Fruit fly (Drosophila melanogaster): ENCODE results near the gene Ibf1.

The Ibf1 gene

DNA sequence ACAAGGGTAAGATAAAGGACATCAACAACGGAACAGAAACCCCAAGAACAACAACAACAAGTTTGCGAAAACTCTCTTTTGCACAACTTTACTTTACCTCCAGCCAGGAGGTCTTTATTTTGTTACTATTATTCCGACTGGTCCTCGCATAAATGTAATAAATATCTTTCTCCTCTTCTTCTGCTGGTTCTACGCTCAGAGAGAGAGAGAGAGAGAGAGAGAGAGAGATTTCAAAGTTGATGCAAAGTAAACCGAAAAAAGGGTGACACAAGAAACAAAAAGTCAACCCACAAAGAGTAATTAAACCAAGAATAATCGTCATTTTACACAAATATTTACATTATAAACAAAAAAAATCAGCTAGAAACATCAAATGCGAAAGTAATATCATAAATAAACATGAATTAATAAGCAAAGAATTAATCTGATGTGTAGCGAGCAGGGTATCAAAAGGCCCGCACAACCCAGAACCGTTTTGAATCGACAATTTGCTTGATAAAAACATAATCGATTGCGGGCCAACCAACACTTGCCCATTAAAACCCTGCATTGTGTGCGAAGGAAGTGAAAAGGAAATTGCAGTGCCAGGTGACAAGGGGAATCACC, 28.7 kb upstream of the Ibf1 start (continued):
- TF ChIP-seq CG4424 (GFP tag; optimal IDR thresholded peaks at IDR 0.05) = peak; percentile 2
- TF ChIP-seq CG12155 (GFP tag; optimal IDR thresholded peaks at IDR 0.05) = peak; percentile 2
- TF ChIP-seq Mad (GFP tag; optimal IDR thresholded peaks at IDR 0.05) = no peak
- TF ChIP-seq fd102C (GFP tag; optimal IDR thresholded peaks at IDR 0.05) = no peak
- no peak for TF ChIP-seq CG16815 (GFP tag; optimal IDR thresholded peaks at IDR 0.05)
- no peak for TF ChIP-seq Neu2 (GFP tag; optimal IDR thresholded peaks at IDR 0.05; ENCODE audit: borderline replicate concordance)
- TF ChIP-seq CG6689 (GFP tag; IDR thresholded peaks at IDR 0.05) = 0 out of 2 replicates have a peak, but pooled peaks have one; percentile 36
- TF ChIP-seq crp (GFP tag; optimal IDR thresholded peaks at IDR 0.05) = no peak
- TF ChIP-seq Hr51 (GFP tag; optimal IDR thresholded peaks at IDR 0.05) = peak in 1 of 2 experiments; percentile 18
- TF ChIP-seq Asciz (GFP tag; optimal IDR thresholded peaks at IDR 0.05) = peak; percentile 22
- TF ChIP-seq sob (GFP tag; IDR thresholded peaks at IDR 0.05) = no peak
- no peak for TF ChIP-seq ind (GFP tag; optimal IDR thresholded peaks at IDR 0.05)
- peak; percentile 27 for TF ChIP-seq Oli (tag; optimal IDR thresholded peaks at IDR 0.05)
- TF ChIP-seq gcm (GFP tag; optimal IDR thresholded peaks at IDR 0.05) = peak; percentile 55
- TF ChIP-seq Drgx (GFP tag; IDR thresholded peaks at IDR 0.05) = peak; percentile 37
- TF ChIP-seq CG1603 (tag; optimal IDR thresholded peaks at IDR 0.05) = no peak
- peak; percentile 24 for TF ChIP-seq Hsf (GFP tag; optimal IDR thresholded peaks at IDR 0.05)
- no peak for TF ChIP-seq CG6175 (GFP tag; IDR thresholded peaks at IDR 0.05)
- TF ChIP-seq ci (GFP tag; IDR thresholded peaks at IDR 0.05) = no peak
- no peak for TF ChIP-seq CG10959 (GFP tag; IDR thresholded peaks at IDR 0.05)
- TF ChIP-seq Eip74EF (GFP tag; optimal IDR thresholded peaks at IDR 0.05) = no peak
- TF ChIP-seq CG17829 (tag; optimal IDR thresholded peaks at IDR 0.05) = no peak
- TF ChIP-seq CG16863 (GFP tag; optimal IDR thresholded peaks at IDR 0.05) = peak; percentile 16
- peak; percentile 65 for TF ChIP-seq row (GFP tag; IDR thresholded peaks at IDR 0.05)
- peak; percentile 22 for TF ChIP-seq phol (tag; optimal IDR thresholded peaks at IDR 0.05)
- TF ChIP-seq cad (GFP tag; optimal IDR thresholded peaks at IDR 0.05) = no peak
- TF ChIP-seq CG10274 (GFP tag; optimal IDR thresholded peaks at IDR 0.05) = peak; percentile 64
- peak; percentile 35 for TF ChIP-seq CG2678 (tag; optimal IDR thresholded peaks at IDR 0.05)
- TF ChIP-seq ewg (GFP tag; optimal IDR thresholded peaks at IDR 0.05) = peak; percentile 9
- TF ChIP-seq CG10979 (tag; optimal IDR thresholded peaks at IDR 0.05) = peak; percentile 25
- TF ChIP-seq CG15514 (GFP tag; optimal IDR thresholded peaks at IDR 0.05) = peak; percentile 2
- TF ChIP-seq Ada2b (GFP tag; IDR thresholded peaks at IDR 0.05) = 0 out of 2 replicates have a peak, but pooled peaks have one; percentile 22
- no peak for TF ChIP-seq CG4854 (GFP tag; optimal IDR thresholded peaks at IDR 0.05)
- no peak for TF ChIP-seq CG30020 (tag; optimal IDR thresholded peaks at IDR 0.05)
- TF ChIP-seq chif (GFP tag; optimal IDR thresholded peaks at IDR 0.05) = peak; percentile 24 to 27
- no peak for TF ChIP-seq sna (GFP tag; IDR thresholded peaks at IDR 0.05; ENCODE audit: partially characterized antibody)
- TF ChIP-seq CG31365 (tag; optimal IDR thresholded peaks at IDR 0.05) = no peak
- TF ChIP-seq Nf-YB (GFP tag; optimal IDR thresholded peaks at IDR 0.05) = peak; percentile 2
- TF ChIP-seq Vsx1 (GFP tag; optimal IDR thresholded peaks at IDR 0.05) = peak; percentile 19
- no peak for TF ChIP-seq gcm2 (GFP tag; optimal IDR thresholded peaks at IDR 0.05)
- 0 out of 3 replicates have a peak, but pooled peaks have one; percentile 10 for TF ChIP-seq CG17361 (GFP tag; IDR thresholded peaks at IDR 0.05)
- TF ChIP-seq Optix (GFP tag; IDR thresholded peaks at IDR 0.05) = no peak
- TF ChIP-seq kah (GFP tag; optimal IDR thresholded peaks at IDR 0.05) = no peak
- TF ChIP-seq jumu (GFP tag; optimal IDR thresholded peaks at IDR 0.05) = no peak
- TF ChIP-seq CG1647 (GFP tag; optimal IDR thresholded peaks at IDR 0.05) = no peak
- TF ChIP-seq HHEX (GFP tag; optimal IDR thresholded peaks at IDR 0.05) = no peak
- TF ChIP-seq B-H1 (GFP tag; IDR thresholded peaks at IDR 0.05) = no peak
- no peak for TF ChIP-seq CG10209 (GFP tag; optimal IDR thresholded peaks at IDR 0.05)
- TF ChIP-seq bigmax (GFP tag; optimal IDR thresholded peaks at IDR 0.05) = no peak
